Fruit fly (Drosophila melanogaster) whole organism, embryonic: ENCODE results near the gene alpha4GT2.

Experiments used
- Antp ChIP-seq: fragments of 200-800 bp; sonication (Bioruptor generic); optimal IDR thresholded peaks from 3 replicates; lab custom pipeline; 2016; ENCODE audit warnings: missing biosample characterization, missing genetic modification characterization
- Atf6 ChIP-seq: fragments of 200-800 bp; sonication (Bioruptor generic); IDR thresholded peaks from 2 replicates; pipeline ENCODE4 v1.3.6; 2022; ENCODE audit warnings: missing biosample characterization, missing genetic modification characterization
- BtbVII ChIP-seq: fragments of 200-800 bp; sonication (Bioruptor generic); optimal IDR thresholded peaks from 3 replicates; lab custom pipeline; 2017; ENCODE audit warnings: missing biosample characterization, mild to moderate bottlenecking, missing genetic modification characterization
- CG11085 ChIP-seq: fragments of 200-800 bp; sonication (Bioruptor generic); IDR thresholded peaks from 2 replicates; pipeline ENCODE4 v1.3.6; 2022; ENCODE audit warnings: missing biosample characterization, missing genetic modification characterization
- CG12769 ChIP-seq: fragments of 200-800 bp; sonication (Bioruptor generic); optimal IDR thresholded peaks from 2 replicates; lab custom pipeline; 2019; ENCODE audit warnings: missing biosample characterization, mild to moderate bottlenecking, missing genetic modification characterization, moderate library complexity
- CG13296 ChIP-seq: fragments of 200-800 bp; sonication (Bioruptor generic); optimal IDR thresholded peaks from 3 replicates; lab custom pipeline; 2018; ENCODE audit warnings: missing biosample characterization, mild to moderate bottlenecking, missing genetic modification characterization
- CG15514 ChIP-seq: fragments of 200-800 bp; sonication (Bioruptor generic); optimal IDR thresholded peaks from 3 replicates; lab custom pipeline; 2017; ENCODE audit warnings: missing biosample characterization, missing genetic modification characterization, mild to moderate bottlenecking, moderate library complexity, missing genetic modification reagents
- CG18599 ChIP-seq: fragments of 200-800 bp; sonication (Bioruptor generic); optimal IDR thresholded peaks from 3 replicates; lab custom pipeline; 2017; ENCODE audit warnings: missing biosample characterization, missing genetic modification characterization, mild to moderate bottlenecking, moderate library complexity, missing genetic modification reagents
- CG18619 ChIP-seq: fragments of 200-800 bp; sonication (Bioruptor generic); optimal IDR thresholded peaks from 3 replicates; lab custom pipeline; 2017; ENCODE audit warnings: missing biosample characterization, mild to moderate bottlenecking, missing genetic modification characterization
- CG2120 ChIP-seq: fragments of 200-800 bp; sonication (Bioruptor generic); optimal IDR thresholded peaks from 3 replicates; lab custom pipeline; 2016; ENCODE audit warnings: missing biosample characterization, missing genetic modification characterization
- CG31388 ChIP-seq: fragments of 200-800 bp; sonication (Bioruptor generic); optimal IDR thresholded peaks from 2 replicates; lab custom pipeline; 2016; ENCODE audit warnings: missing biosample characterization, missing genetic modification characterization
- CG32532 ChIP-seq: fragments of 200-800 bp; sonication (Bioruptor generic); IDR thresholded peaks from 2 replicates; pipeline ENCODE4 v1.3.6; 2022; ENCODE audit warnings: missing biosample characterization, missing genetic modification characterization
- CG3281 ChIP-seq: fragments of 200-800 bp; sonication (Bioruptor generic); optimal IDR thresholded peaks from 3 replicates; lab custom pipeline; 2017; ENCODE audit warnings: missing biosample characterization, mild to moderate bottlenecking, missing genetic modification characterization
- CG6272 ChIP-seq: fragments of 200-800 bp; sonication (Bioruptor generic); IDR thresholded peaks from 2 replicates; pipeline ENCODE4 v1.3.6; 2022; ENCODE audit warnings: missing biosample characterization, missing genetic modification characterization
- CG6765 ChIP-seq: fragments of 200-800 bp; sonication (Bioruptor generic); optimal IDR thresholded peaks from 3 replicates; lab custom pipeline; 2017; ENCODE audit warnings: missing biosample characterization, mild to moderate bottlenecking, missing genetic modification characterization
- CG6813 ChIP-seq: fragments of 200-800 bp; sonication (Bioruptor generic); optimal IDR thresholded peaks from 2 replicates; lab custom pipeline; 2017; ENCODE audit warnings: missing biosample characterization, missing genetic modification characterization, mild to moderate bottlenecking, moderate library complexity, missing genetic modification reagents
- CG7357 ChIP-seq: fragments of 200-800 bp; sonication (Bioruptor generic); IDR thresholded peaks from 3 replicates; pipeline ENCODE4 v1.3.6; 2022; ENCODE audit warnings: missing biosample characterization, missing genetic modification characterization
- CTCF ChIP-seq: fragments of 200-800 bp; sonication (Bioruptor generic); optimal IDR thresholded peaks from 2 replicates; lab custom pipeline; 2017; ENCODE audit warnings: missing biosample characterization, mild to moderate bottlenecking, missing genetic modification characterization, moderate library complexity
- D19B ChIP-seq: fragments of 200-800 bp; sonication (Bioruptor generic); optimal IDR thresholded peaks from 2 replicates; lab custom pipeline; 2017; ENCODE audit warnings: missing biosample characterization, mild to moderate bottlenecking, missing genetic modification characterization
- Drgx ChIP-seq: fragments of 200-800 bp; sonication (Bioruptor generic); IDR thresholded peaks from 2 replicates; pipeline ENCODE4 v1.3.6; 2022; ENCODE audit warnings: missing biosample characterization, missing genetic modification characterization
- Fer2 ChIP-seq: fragments of 200-800 bp; sonication (Bioruptor generic); optimal IDR thresholded peaks from 2 replicates; lab custom pipeline; 2018; ENCODE audit warnings: missing biosample characterization, mild to moderate bottlenecking, missing genetic modification characterization, moderate library complexity
- HLH54F ChIP-seq: fragments of 200-800 bp; sonication (Bioruptor generic); optimal IDR thresholded peaks from 3 replicates; lab custom pipeline; 2016; ENCODE audit warnings: missing biosample characterization, missing genetic modification characterization
- Hmr ChIP-seq: fragments of 200-800 bp; sonication (Bioruptor generic); optimal IDR thresholded peaks from 3 replicates; lab custom pipeline; 2017; ENCODE audit warnings: mild to moderate bottlenecking, missing biosample characterization, missing genetic modification reagents, missing genetic modification characterization
- Hr3 ChIP-seq: fragments of 200-800 bp; sonication (Bioruptor generic); optimal IDR thresholded peaks from 3 replicates; lab custom pipeline; 2016; ENCODE audit warnings: missing biosample characterization, missing genetic modification characterization
- Hsf ChIP-seq: fragments of 200-800 bp; sonication (Bioruptor generic); optimal IDR thresholded peaks from 3 replicates; lab custom pipeline; 2016; ENCODE audit warnings: missing biosample characterization, missing genetic modification characterization
- Jarid2 ChIP-seq: fragments of 200-800 bp; sonication (Bioruptor generic); optimal IDR thresholded peaks from 3 replicates; lab custom pipeline; 2017; ENCODE audit warnings: mild to moderate bottlenecking, missing biosample characterization, missing genetic modification reagents, missing genetic modification characterization
- Lpt ChIP-seq: fragments of >200 bp; optimal IDR thresholded peaks from 2 replicates; lab custom pipeline; 2018; ENCODE audit warnings: missing biosample characterization, missing genetic modification characterization
- Meics ChIP-seq: fragments of 200-800 bp; sonication (Bioruptor generic); optimal IDR thresholded peaks from 2 replicates; lab custom pipeline; 2017; ENCODE audit warnings: missing biosample characterization, mild to moderate bottlenecking, missing genetic modification characterization
- Six4 ChIP-seq: fragments of 200-800 bp; sonication (Bioruptor generic); optimal IDR thresholded peaks from 2 replicates; lab custom pipeline; 2016; ENCODE audit warnings: missing biosample characterization, missing genetic modification characterization
- ab ChIP-seq: fragments of 200-800 bp; sonication (Bioruptor generic); optimal IDR thresholded peaks from 2 replicates; lab custom pipeline; 2016; ENCODE audit warnings: missing biosample characterization, missing genetic modification characterization
- ase ChIP-seq: fragments of 200-800 bp; sonication (Bioruptor generic); IDR thresholded peaks from 3 replicates; pipeline ENCODE4 v1.3.6; 2022; ENCODE audit warnings: missing biosample characterization, missing genetic modification characterization
- bcd ChIP-seq: fragments of 200-800 bp; sonication (Bioruptor generic); optimal IDR thresholded peaks from 2 replicates; lab custom pipeline; 2017; ENCODE audit warnings: missing biosample characterization, mild to moderate bottlenecking, missing genetic modification characterization
- croc ChIP-seq: fragments of 200-800 bp; sonication (Bioruptor generic); conservative IDR thresholded peaks from 3 replicates; pipeline ENCODE4 v1.3.6; 2022; ENCODE audit warnings: missing biosample characterization, missing genetic modification characterization
- fd3F ChIP-seq: fragments of 200-800 bp; sonication (Bioruptor generic); optimal IDR thresholded peaks from 2 replicates; lab custom pipeline; 2018; ENCODE audit warnings: missing biosample characterization, mild to moderate bottlenecking, missing genetic modification characterization, moderate library complexity
- fru ChIP-seq: fragments of >200 bp; optimal IDR thresholded peaks from 2 replicates; lab custom pipeline; 2017
- ind ChIP-seq: fragments of 200-800 bp; sonication (Bioruptor generic); optimal IDR thresholded peaks from 3 replicates; lab custom pipeline; 2016; ENCODE audit warnings: missing biosample characterization, missing genetic modification characterization
- ken ChIP-seq: fragments of 200-800 bp; sonication (Bioruptor generic); IDR thresholded peaks from 3 replicates; pipeline ENCODE4 v1.3.6; 2022; ENCODE audit warnings: missing biosample characterization, missing genetic modification characterization
- lab ChIP-seq: fragments of 200-800 bp; sonication (Bioruptor generic); optimal IDR thresholded peaks from 3 replicates; lab custom pipeline; 2017; ENCODE audit warnings: missing biosample characterization, missing genetic modification characterization, mild to moderate bottlenecking, moderate library complexity, missing genetic modification reagents
- pho ChIP-seq: fragments of 200-800 bp; sonication (Bioruptor generic); optimal IDR thresholded peaks from 2 replicates; lab custom pipeline; 2016; ENCODE audit warnings: missing biosample characterization, missing genetic modification characterization
- pzg ChIP-seq: fragments of 200-800 bp; sonication (Bioruptor generic); optimal IDR thresholded peaks from 3 replicates; lab custom pipeline; 2018; ENCODE audit warnings: missing biosample characterization, mild to moderate bottlenecking, missing genetic modification characterization, moderate library complexity
- schlank ChIP-seq: fragments of 200-800 bp; sonication (Bioruptor generic); optimal IDR thresholded peaks from 2 replicates; lab custom pipeline; 2018; ENCODE audit warnings: missing biosample characterization, mild to moderate bottlenecking, missing genetic modification characterization
- sug ChIP-seq: fragments of 200-800 bp; optimal IDR thresholded peaks from 2 replicates; lab custom pipeline; 2019; ENCODE audit warnings: missing biosample characterization, mild to moderate bottlenecking, missing genetic modification characterization, moderate library complexity
- toy ChIP-seq: fragments of 200-800 bp; sonication (Bioruptor generic); IDR thresholded peaks from 2 replicates; pipeline ENCODE4 v1.3.6; 2022; ENCODE audit warnings: missing biosample characterization, missing genetic modification characterization

Gene alpha4GT2

dm6 chr3R:25855594-25856305, 23.7 kb downstream of the alpha4GT2 start, which contains the start of gene CG5890 (continued):
- TF ChIP-seq sug = peak; percentile 32
- TF ChIP-seq ind = peak; percentile 17
- no peak for TF ChIP-seq Lpt (GFP tag; lab: Kevin White, UChicago)
- peak; percentile 37 for TF ChIP-seq CG18619 (GFP tag; lab: Kevin White, UChicago)
- TF ChIP-seq ken (GFP tag; lab: Robert Waterston, UW) = no peak
- TF ChIP-seq Drgx = no peak

- TF ChIP-seq CG15514 (GFP tag; lab: Kevin White, UChicago) = peak; percentile 67
- no peak for TF ChIP-seq toy
- TF ChIP-seq CTCF (GFP tag; lab: Kevin White, UChicago) = no peak
- TF ChIP-seq schlank (tag; lab: Kevin White, UChicago) = peak; percentile 16
- TF ChIP-seq CG31388 (GFP tag; lab: Kevin White, UChicago) = no peak
- no peak for TF ChIP-seq bcd
- no peak for TF ChIP-seq Hr3 (GFP tag; lab: Kevin White, UChicago)
- peak; percentile 51 for TF ChIP-seq Meics (GFP tag; lab: Kevin White, UChicago)
- peak; percentile 31 for TF ChIP-seq CG2120 (GFP tag; lab: Kevin White, UChicago)
- no peak for TF ChIP-seq CG7357 (GFP tag; lab: Robert Waterston, UW)
- TF ChIP-seq croc = no peak
- no peak for TF ChIP-seq Antp (GFP tag; lab: Kevin White, UChicago)
- peak; percentile 60; the same call in 1 of the 2 replicates for TF ChIP-seq Atf6 (GFP tag; lab: Robert Waterston, UW)
- peak; percentile 2 for TF ChIP-seq pho (GFP tag; lab: Kevin White, UChicago)
- no peak for TF ChIP-seq Six4
- TF ChIP-seq Hmr (GFP tag; lab: Kevin White, UChicago) = peak; percentile 75
- TF ChIP-seq fru = no peak
- peak; percentile 32 for TF ChIP-seq CG13296
- TF ChIP-seq BtbVII (GFP tag; lab: Kevin White, UChicago) = peak; percentile 28
- no peak for TF ChIP-seq CG11085 (GFP tag; lab: Robert Waterston, UW)
- peak; percentile 37 for TF ChIP-seq fd3F (GFP tag; lab: Kevin White, UChicago)
- peak; percentile 51 for TF ChIP-seq CG3281 (GFP tag; lab: Kevin White, UChicago)
- TF ChIP-seq CG32532 = no peak
- peak; percentile 10 for TF ChIP-seq CG6813 (GFP tag; lab: Kevin White, UChicago)
- TF ChIP-seq D19B (GFP tag; lab: Kevin White, UChicago) = no peak
- no peak for TF ChIP-seq HLH54F
- TF ChIP-seq CG18599 (GFP tag; lab: Kevin White, UChicago) = peak; percentile 56
- TF ChIP-seq CG12769 (tag; lab: Kevin White, UChicago) = no peak
- TF ChIP-seq lab (GFP tag; lab: Kevin White, UChicago) = peak; percentile 68
- no peak for TF ChIP-seq pzg (GFP tag; lab: Kevin White, UChicago)
- TF ChIP-seq Fer2 = peak; percentile 23
- peak; percentile 51 for TF ChIP-seq CG6765
- TF ChIP-seq ab = no peak
- TF ChIP-seq Jarid2 (GFP tag; lab: Kevin White, UChicago) = no peak
- TF ChIP-seq ase (GFP tag; lab: Robert Waterston, UW) = no peak
- no peak for TF ChIP-seq CG6272 (GFP tag; lab: Robert Waterston, UW)
- no peak for TF ChIP-seq Hsf
Observed at dm6 chr3R:25870389-25870788, 38.4 kb downstream of the alpha4GT2 start.
